Worm (Caenorhabditis elegans) whole organism, L4/young adult: ENCODE results near the gene ZK792.7.

Source experiments
- W03F9.2 ChIP-seq: fragments of 150-350 bp; optimal IDR thresholded peaks from 2 replicates; lab custom pipeline; 2014; ENCODE audit warnings: missing biosample characterization, missing genetic modification characterization
- dao-5 ChIP-seq: sonication (generic microtip); optimal IDR thresholded peaks from 2 replicates; lab custom pipeline; 2016; ENCODE audit warnings: missing genotype, missing genetic modification characterization, moderate library complexity, missing compliant biosample characterization
- him-1 ChIP-seq: sonication (generic microtip); optimal IDR thresholded peaks from 2 replicates; lab custom pipeline; 2016; ENCODE audit warnings: missing genotype, missing genetic modification reagents, missing genetic modification characterization, missing compliant biosample characterization

The ZK792.7 gene

ce11 chrIV:11713289-11713688 lies 19.0 kb downstream of the ZK792.7 start:
- TF ChIP-seq him-1 (tag; lab: Kevin White, UChicago), result no peak
- TF ChIP-seq W03F9.2, result no peak
- TF ChIP-seq dao-5 (tag; lab: Kevin White, UChicago), result no peak

ce11 chrIV:11714739-11715138 lies 20.5 kb downstream of the ZK792.7 start, which contains the start of gene magi-1:
magi-1 (plus strand) TSS chrIV:11715039.
- TF ChIP-seq him-1 (tag; lab: Kevin White, UChicago), result no peak
- TF ChIP-seq W03F9.2, result no peak
- no peak for TF ChIP-seq dao-5 (tag; lab: Kevin White, UChicago)

DNA sequence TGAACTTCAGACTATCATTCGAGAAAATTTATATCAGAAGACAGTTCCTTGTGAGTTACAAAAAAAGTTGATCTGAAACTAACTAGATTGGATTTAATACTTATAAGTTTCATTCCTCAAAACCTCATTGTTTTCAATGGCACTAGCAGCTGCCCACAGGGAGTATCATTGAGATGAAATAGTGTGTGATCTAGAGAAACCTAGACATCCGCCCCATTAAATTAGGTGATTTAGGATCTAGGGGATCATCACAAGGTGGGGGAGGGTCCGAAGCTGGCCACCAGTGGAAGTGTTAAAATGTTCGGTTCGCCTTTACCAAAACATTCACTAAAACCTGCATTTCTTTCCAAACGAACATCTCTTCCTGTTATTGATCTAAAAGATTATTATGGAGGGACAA lies 22.2 kb downstream of the ZK792.7 start:
- TF ChIP-seq W03F9.2, result no peak
- TF ChIP-seq dao-5 (tag; lab: Kevin White, UChicago), result no peak
- TF ChIP-seq him-1 (tag; lab: Kevin White, UChicago), result no peak

DNA sequence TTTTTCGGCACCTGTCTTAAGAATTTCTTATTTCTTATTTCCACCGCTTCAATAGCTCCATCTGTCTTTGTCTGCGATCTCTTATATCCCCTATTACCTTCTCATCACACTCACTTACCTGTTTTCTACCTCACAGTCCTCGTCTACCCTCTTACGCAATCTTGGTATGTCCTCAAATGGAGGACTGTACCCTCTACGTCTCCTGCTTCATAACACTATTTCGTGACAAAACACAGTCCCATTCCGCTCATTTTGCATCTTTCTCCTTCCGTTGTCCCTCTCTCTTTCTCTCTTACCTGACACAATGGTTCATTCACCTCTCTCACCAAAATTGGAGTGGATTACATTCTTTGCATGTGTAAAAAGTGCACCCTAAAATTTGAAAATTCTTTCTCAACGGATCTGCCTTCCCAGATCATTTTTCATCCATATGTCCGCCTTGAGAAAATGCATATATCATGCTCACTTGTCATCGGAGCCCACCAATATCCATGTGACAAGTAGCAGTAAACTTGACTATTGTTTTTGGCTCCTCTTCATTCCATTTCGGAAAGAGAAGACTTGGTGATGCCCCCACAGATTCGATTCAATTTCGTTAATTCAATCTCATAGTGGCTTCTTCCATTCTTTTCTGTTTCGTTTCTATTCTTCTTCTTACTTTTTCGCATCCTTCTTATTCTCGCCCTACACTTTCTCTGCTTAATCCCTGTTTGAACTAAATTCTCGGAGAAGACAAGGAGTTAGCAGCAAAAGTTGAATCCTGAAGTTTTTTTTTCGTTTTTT lies 23.0 kb downstream of the ZK792.7 start:
- TF ChIP-seq him-1 (tag; lab: Kevin White, UChicago) (no peak), dao-5 (tag; lab: Kevin White, UChicago) (no peak), W03F9.2 (no peak)

- no peak for TF ChIP-seq him-1 (tag; lab: Kevin White, UChicago)
- no peak for TF ChIP-seq W03F9.2
- TF ChIP-seq dao-5 (tag; lab: Kevin White, UChicago), result no peak
Observed at ce11 chrIV:11718653-11719052, 24.4 kb downstream of the ZK792.7 start.

DNA sequence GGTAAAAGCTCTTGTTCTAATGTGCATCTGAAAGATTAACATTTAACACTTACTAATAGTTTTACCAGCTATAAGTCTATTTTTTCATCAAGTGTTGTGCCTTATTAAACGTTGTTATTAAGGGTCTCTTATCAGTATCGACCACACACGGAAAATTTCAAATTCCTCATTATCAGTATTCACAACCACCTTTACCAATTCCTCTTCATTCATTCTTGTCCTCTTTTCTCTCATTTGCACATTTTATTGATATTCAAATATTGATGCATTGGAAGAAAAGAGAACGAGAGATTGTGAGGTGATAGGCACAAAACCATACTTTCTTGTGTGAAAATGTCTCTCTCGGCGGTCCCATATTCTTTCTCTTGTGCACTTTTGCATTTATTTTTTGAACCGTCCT lies 27.6 kb downstream of the ZK792.7 start:
- TF ChIP-seq him-1 (tag; lab: Kevin White, UChicago) (no peak), W03F9.2 (no peak), dao-5 (tag; lab: Kevin White, UChicago) (no peak)

- TF ChIP-seq him-1 (tag; lab: Kevin White, UChicago) (no peak), dao-5 (tag; lab: Kevin White, UChicago) (no peak), W03F9.2 (no peak)
Observed at ce11 chrIV:11723255-11723654, 29.0 kb downstream of the ZK792.7 start.

ce11 chrIV:11735025-11735424 lies 40.8 kb downstream of the ZK792.7 start, which contains the start of gene K01A6.6:
K01A6.6 (plus strand) TSS chrIV:11735325.
- TF ChIP-seq W03F9.2 (no peak), dao-5 (tag; lab: Kevin White, UChicago) (no peak), him-1 (tag; lab: Kevin White, UChicago) (no peak)

ce11 chrIV:11737269-11737668 lies 43.0 kb downstream of the ZK792.7 start, which contains the start of gene K01A6.8:
K01A6.8 (minus strand) TSS chrIV:11737369.
- TF ChIP-seq dao-5 (tag; lab: Kevin White, UChicago) (no peak), him-1 (tag; lab: Kevin White, UChicago) (no peak), W03F9.2 (no peak)

- no peak for TF ChIP-seq W03F9.2
- no peak for TF ChIP-seq dao-5 (tag; lab: Kevin White, UChicago)
- TF ChIP-seq him-1 (tag; lab: Kevin White, UChicago), result no peak
Observed at ce11 chrIV:11738092-11738617, 43.9 kb downstream of the ZK792.7 start, which contains the start of gene K01A6.7. K01A6.7 (minus strand) TSS chrIV:11738567.

- no peak for TF ChIP-seq him-1 (tag; lab: Kevin White, UChicago)
- no peak for TF ChIP-seq W03F9.2
- TF ChIP-seq dao-5 (tag; lab: Kevin White, UChicago), result no peak
Observed at ce11 chrIV:11740204-11740603, 46.0 kb downstream of the ZK792.7 start, which contains the start of gene K01A6.4. K01A6.4 (minus strand) TSS chrIV:11740304.

- TF ChIP-seq him-1 (tag; lab: Kevin White, UChicago) (no peak), dao-5 (tag; lab: Kevin White, UChicago) (no peak), W03F9.2 (no peak)
Observed at ce11 chrIV:11742406-11742805, 48.2 kb downstream of the ZK792.7 start, which contains the start of gene K01A6.5. K01A6.5 (plus strand) TSS chrIV:11742706.

ce11 chrIV:11743813-11744212 lies 49.6 kb downstream of the ZK792.7 start:
- TF ChIP-seq him-1 (tag; lab: Kevin White, UChicago), result no peak
- no peak for TF ChIP-seq W03F9.2
- TF ChIP-seq dao-5 (tag; lab: Kevin White, UChicago), result no peak

ce11 chrIV:11744287-11744686 lies 50.0 kb downstream of the ZK792.7 start:
- no peak for TF ChIP-seq dao-5 (tag; lab: Kevin White, UChicago)
- TF ChIP-seq W03F9.2, result no peak
- no peak for TF ChIP-seq him-1 (tag; lab: Kevin White, UChicago)
